Worm (Caenorhabditis elegans): ENCODE data around the gene C34C6.10.

ce11 chrII:8650644-8651159 is 45.0 kb downstream of the C34C6.10 start, which contains the start of gene pyr-1:
- TF ChIP-seq ama-1 (optimal IDR thresholded peaks at IDR 0.05) (no peak), mdl-1 (tag; optimal IDR thresholded peaks at IDR 0.05) (no peak), aly-2 (tag; optimal IDR thresholded peaks at IDR 0.05) (no peak), elt-1 (tag; optimal IDR thresholded peaks at IDR 0.05) (no peak), elt-3 (tag; optimal IDR thresholded peaks at IDR 0.05) (no peak), ceh-82 (tag; optimal IDR thresholded peaks at IDR 0.05) (no peak), peb-1 (tag; optimal IDR thresholded peaks at IDR 0.05) (no peak), F13H6.1 (tag; optimal IDR thresholded peaks at IDR 0.05) (no peak), nhr-12 (tag; optimal IDR thresholded peaks at IDR 0.05) (no peak), unc-39 (tag; optimal IDR thresholded peaks at IDR 0.05) (no peak)
